Fruit fly (Drosophila melanogaster) whole organism, embryonic: ENCODE results near the gene Tnpo.

Experiments used
- Ada2b ChIP-seq: fragments of 200-800 bp; sonication (Bioruptor generic); IDR thresholded peaks from 2 replicates; pipeline ENCODE4 v1.3.6; 2022; ENCODE audit warnings: missing biosample characterization, missing genetic modification characterization
- Aef1 ChIP-seq: fragments of 200-800 bp; sonication (Bioruptor generic); IDR thresholded peaks from 3 replicates; pipeline ENCODE4 v1.3.6; 2022; ENCODE audit warnings: missing biosample characterization, missing genetic modification characterization
- CG10462 ChIP-seq: fragments of 200-800 bp; sonication (Bioruptor generic); optimal IDR thresholded peaks from 2 replicates; lab custom pipeline; 2016; ENCODE audit warnings: missing biosample characterization, missing genetic modification characterization
- CG12155 ChIP-seq: fragments of 200-800 bp; sonication (Bioruptor generic); optimal IDR thresholded peaks from 3 replicates; lab custom pipeline; 2016; ENCODE audit warnings: missing biosample characterization, missing genetic modification characterization
- CG1832 ChIP-seq: fragments of 200-800 bp; sonication (Bioruptor generic); optimal IDR thresholded peaks from 2 replicates; lab custom pipeline; 2017; ENCODE audit warnings: missing biosample characterization, mild to moderate bottlenecking, missing genetic modification characterization, inconsistent platforms
- CG18599 ChIP-seq: fragments of 200-800 bp; sonication (Bioruptor generic); optimal IDR thresholded peaks from 3 replicates; lab custom pipeline; 2017; ENCODE audit warnings: missing biosample characterization, missing genetic modification characterization, mild to moderate bottlenecking, moderate library complexity, missing genetic modification reagents
- CG2120 ChIP-seq: fragments of 200-800 bp; sonication (Bioruptor generic); optimal IDR thresholded peaks from 3 replicates; lab custom pipeline; 2016; ENCODE audit warnings: missing biosample characterization, missing genetic modification characterization
- CG2202 ChIP-seq: fragments of 200-800 bp; sonication (Bioruptor generic); optimal IDR thresholded peaks from 2 replicates; lab custom pipeline; 2018; ENCODE audit warnings: missing biosample characterization, mild to moderate bottlenecking, missing genetic modification characterization
- CG30020 ChIP-seq: fragments of 200-800 bp; optimal IDR thresholded peaks from 2 replicates; lab custom pipeline; 2019; ENCODE audit warnings: missing biosample characterization, mild to moderate bottlenecking, missing genetic modification characterization, moderate library complexity
- CG31441 ChIP-seq: fragments of 200-800 bp; sonication (Bioruptor generic); IDR thresholded peaks from 2 replicates; pipeline ENCODE4 v1.3.6; 2022; ENCODE audit warnings: missing biosample characterization, missing genetic modification characterization
- CG4424 ChIP-seq: fragments of 200-800 bp; sonication (Bioruptor generic); optimal IDR thresholded peaks from 3 replicates; lab custom pipeline; 2016; ENCODE audit warnings: missing biosample characterization, missing genetic modification characterization
- CG4730 ChIP-seq: fragments of 200-800 bp; sonication (Bioruptor generic); IDR thresholded peaks from 2 replicates; pipeline ENCODE4 v1.3.6; 2022; ENCODE audit warnings: missing biosample characterization, missing genetic modification characterization
- CG4820 ChIP-seq: fragments of 200-800 bp; sonication (Bioruptor generic); optimal IDR thresholded peaks from 3 replicates; lab custom pipeline; 2016; ENCODE audit warnings: missing biosample characterization, missing genetic modification characterization
- CG6689 ChIP-seq: fragments of 200-800 bp; sonication (Bioruptor generic); IDR thresholded peaks from 2 replicates; pipeline ENCODE4 v1.3.6; 2022; ENCODE audit warnings: missing biosample characterization, missing genetic modification characterization
- CG6813 ChIP-seq: fragments of 200-800 bp; sonication (Bioruptor generic); optimal IDR thresholded peaks from 2 replicates; lab custom pipeline; 2017; ENCODE audit warnings: missing biosample characterization, missing genetic modification characterization, mild to moderate bottlenecking, moderate library complexity, missing genetic modification reagents
- CG7271 ChIP-seq: fragments of 200-800 bp; sonication (Bioruptor generic); optimal IDR thresholded peaks from 2 replicates; lab custom pipeline; 2018; ENCODE audit warnings: missing biosample characterization, mild to moderate bottlenecking, missing genetic modification characterization, moderate library complexity
- CG7745 ChIP-seq: fragments of 200-800 bp; sonication (Bioruptor generic); optimal IDR thresholded peaks from 2 replicates; lab custom pipeline; 2018; ENCODE audit warnings: missing biosample characterization, mild to moderate bottlenecking, missing genetic modification characterization, moderate library complexity
- CG9727 ChIP-seq: fragments of 200-800 bp; sonication (Bioruptor generic); optimal IDR thresholded peaks from 3 replicates; lab custom pipeline; 2017; ENCODE audit warnings: missing biosample characterization, mild to moderate bottlenecking, missing genetic modification characterization
- Dfd ChIP-seq, 2 experiments: fragments of >200 bp; optimal IDR thresholded peaks; 2 replicates each; lab custom pipeline; 2017; ENCODE audit warnings: missing biosample characterization in 2 of 2, missing genetic modification characterization in 2 of 2
- Fer2 ChIP-seq: fragments of 200-800 bp; sonication (Bioruptor generic); optimal IDR thresholded peaks from 2 replicates; lab custom pipeline; 2018; ENCODE audit warnings: missing biosample characterization, mild to moderate bottlenecking, missing genetic modification characterization, moderate library complexity
- HLH54F ChIP-seq: fragments of 200-800 bp; sonication (Bioruptor generic); optimal IDR thresholded peaks from 3 replicates; lab custom pipeline; 2016; ENCODE audit warnings: missing biosample characterization, missing genetic modification characterization
- Hmr ChIP-seq: fragments of 200-800 bp; sonication (Bioruptor generic); optimal IDR thresholded peaks from 3 replicates; lab custom pipeline; 2017; ENCODE audit warnings: mild to moderate bottlenecking, missing biosample characterization, missing genetic modification reagents, missing genetic modification characterization
- Hmx ChIP-seq: fragments of 200-800 bp; sonication (Bioruptor generic); optimal IDR thresholded peaks from 2 replicates; lab custom pipeline; 2016; ENCODE audit warnings: missing biosample characterization, missing genetic modification characterization
- Hr78 ChIP-seq, 2 experiments: fragments of 200-800 bp in 1 of 2; fragments of >200 bp in 1 of 2; sonication (Bioruptor generic) in 1 of 2; optimal IDR thresholded peaks; 2 replicates each; lab custom pipeline; 2017 to 2019; ENCODE audit warnings: missing biosample characterization in 2 of 2, missing genetic modification characterization in 2 of 2, mild to moderate bottlenecking in 1 of 2, moderate library complexity in 1 of 2
- Lpt ChIP-seq: fragments of >200 bp; optimal IDR thresholded peaks from 2 replicates; lab custom pipeline; 2018; ENCODE audit warnings: missing biosample characterization, missing genetic modification characterization
- NC2β ChIP-seq: fragments of 200-800 bp; sonication (Bioruptor generic); optimal IDR thresholded peaks from 2 replicates; lab custom pipeline; 2016; ENCODE audit warnings: missing biosample characterization, missing genetic modification characterization
- TFAM ChIP-seq: fragments of 200-800 bp; sonication (Bioruptor generic); optimal IDR thresholded peaks from 2 replicates; lab custom pipeline; 2017; ENCODE audit warnings: missing biosample characterization, missing genetic modification characterization, inconsistent platforms
- ap ChIP-seq: fragments of 200-800 bp; sonication (Bioruptor generic); IDR thresholded peaks from 2 replicates; pipeline ENCODE4 v1.3.6; 2022; ENCODE audit warnings: missing biosample characterization, missing genetic modification characterization
- bowl ChIP-seq: fragments of 200-800 bp; sonication (Bioruptor generic); IDR thresholded peaks from 2 replicates; pipeline ENCODE4 v1.3.6; 2022; ENCODE audit warnings: missing biosample characterization, missing genetic modification characterization
- caup ChIP-seq: fragments of 200-800 bp; sonication (Bioruptor generic); optimal IDR thresholded peaks from 3 replicates; lab custom pipeline; 2017; ENCODE audit warnings: missing biosample characterization, mild to moderate bottlenecking, missing genetic modification characterization, moderate library complexity; ENCODE audit not compliant: severe bottlenecking
- chinmo ChIP-seq: fragments of 200-800 bp; sonication (Bioruptor generic); IDR thresholded peaks from 4 replicates; pipeline ENCODE4 v1.3.6; 2022; ENCODE audit warnings: missing biosample characterization, missing genetic modification characterization; ENCODE audit not compliant: partially characterized antibody
- chn ChIP-seq: fragments of 200-800 bp; sonication (Bioruptor generic); optimal IDR thresholded peaks from 2 replicates; lab custom pipeline; 2016; ENCODE audit warnings: missing biosample characterization, missing genetic modification characterization
- emc ChIP-seq: fragments of 200-800 bp; sonication (Bioruptor generic); optimal IDR thresholded peaks from 2 replicates; lab custom pipeline; 2016; ENCODE audit warnings: missing biosample characterization, missing genetic modification characterization
- hb ChIP-seq: fragments of 200-800 bp; sonication (Bioruptor generic); IDR thresholded peaks from 3 replicates; pipeline ENCODE4 v1.3.6; 2022; ENCODE audit warnings: missing biosample characterization, missing genetic modification characterization; ENCODE audit not compliant: partially characterized antibody
- hkb ChIP-seq, 2 experiments: fragments of 200-800 bp in 1 of 2; fragments of >200 bp in 1 of 2; sonication (Bioruptor generic) in 1 of 2; IDR thresholded peaks in 1 of 2; optimal IDR thresholded peaks in 1 of 2; 2 replicates each; pipeline versions ENCODE4 v1.3.6 to Lab custom; 2017 to 2022; ENCODE audit warnings: missing biosample characterization in 1 of 2, missing genetic modification characterization in 1 of 2
- lab ChIP-seq: fragments of 200-800 bp; sonication (Bioruptor generic); optimal IDR thresholded peaks from 3 replicates; lab custom pipeline; 2017; ENCODE audit warnings: missing biosample characterization, missing genetic modification characterization, mild to moderate bottlenecking, moderate library complexity, missing genetic modification reagents
- odd ChIP-seq: fragments of 200-800 bp; sonication (Bioruptor generic); optimal IDR thresholded peaks from 2 replicates; lab custom pipeline; 2017; ENCODE audit warnings: missing biosample characterization, mild to moderate bottlenecking, missing genetic modification characterization
- otp ChIP-seq: fragments of 200-800 bp; sonication (Bioruptor generic); IDR thresholded peaks from 3 replicates; pipeline ENCODE4, ENCODE4 v1.3.6; 2022; ENCODE audit warnings: missing biosample characterization, missing genetic modification characterization
- pho ChIP-seq: fragments of 200-800 bp; sonication (Bioruptor generic); optimal IDR thresholded peaks from 2 replicates; lab custom pipeline; 2016; ENCODE audit warnings: missing biosample characterization, missing genetic modification characterization
- pum ChIP-seq: fragments of 200-800 bp; sonication (Bioruptor generic); optimal IDR thresholded peaks from 2 replicates; lab custom pipeline; 2016; ENCODE audit warnings: missing biosample characterization, missing genetic modification characterization
- ranshi ChIP-seq: fragments of 200-800 bp; sonication (Bioruptor generic); IDR thresholded peaks from 2 replicates; pipeline ENCODE4 v1.3.6; 2022; ENCODE audit warnings: missing biosample characterization, missing genetic modification characterization
- run ChIP-seq: fragments of 200-800 bp; sonication (Bioruptor generic); optimal IDR thresholded peaks from 3 replicates; lab custom pipeline; 2018; ENCODE audit warnings: missing biosample characterization, mild to moderate bottlenecking, missing genetic modification characterization
- scrt ChIP-seq: fragments of 200-800 bp; sonication (Bioruptor generic); optimal IDR thresholded peaks from 2 replicates; lab custom pipeline; 2018; ENCODE audit warnings: missing biosample characterization, mild to moderate bottlenecking, missing genetic modification characterization, moderate library complexity
- tap ChIP-seq: fragments of 200-800 bp; optimal IDR thresholded peaks from 3 replicates; lab custom pipeline; 2019; ENCODE audit warnings: missing biosample characterization, mild to moderate bottlenecking, missing genetic modification characterization, moderate library complexity
- toy ChIP-seq: fragments of 200-800 bp; sonication (Bioruptor generic); IDR thresholded peaks from 2 replicates; pipeline ENCODE4 v1.3.6; 2022; ENCODE audit warnings: missing biosample characterization, missing genetic modification characterization
- z ChIP-seq: fragments of 200-800 bp; sonication (Bioruptor generic); IDR thresholded peaks from 3 replicates; pipeline ENCODE4 v1.3.6; 2022; ENCODE audit warnings: missing biosample characterization, missing genetic modification characterization
- zen ChIP-seq: fragments of 200-800 bp; sonication (Bioruptor generic); optimal IDR thresholded peaks from 3 replicates; lab custom pipeline; 2018; ENCODE audit warnings: missing biosample characterization, mild to moderate bottlenecking, missing genetic modification characterization, moderate library complexity
- zen2 ChIP-seq: fragments of 200-800 bp; sonication (Bioruptor generic); IDR thresholded peaks from 3 replicates; pipeline ENCODE4 v1.3.6; 2022; ENCODE audit warnings: missing biosample characterization, missing genetic modification characterization; ENCODE audit not compliant: partially characterized antibody
- zf30C ChIP-seq: fragments of 200-800 bp; sonication (Bioruptor generic); optimal IDR thresholded peaks from 3 replicates; lab custom pipeline; 2018; ENCODE audit warnings: missing biosample characterization, mild to moderate bottlenecking, missing genetic modification characterization

Tnpo gene

dm6 chr3L:6215976-6216786, 22.9 kb downstream of the Tnpo start (continued):
- TF ChIP-seq toy (GFP tag; lab: Robert Waterston, UW) (no peak), zf30C (GFP tag; lab: Kevin White, UChicago) (peak; percentile 26), ranshi (GFP tag; lab: Robert Waterston, UW) (no peak), zen (tag; lab: Kevin White, UChicago) (peak; percentile 58), CG10462 (GFP tag; lab: Kevin White, UChicago) (no peak), CG6813 (GFP tag; lab: Kevin White, UChicago) (peak; percentile 80), CG4820 (GFP tag; lab: Kevin White, UChicago) (no peak), CG9727 (GFP tag; lab: Kevin White, UChicago) (peak; percentile 58), CG12155 (GFP tag; lab: Kevin White, UChicago) (no peak), chn (no peak), CG7745 (tag; lab: Kevin White, UChicago) (no peak), CG4730 (no peak), z (GFP tag; lab: Robert Waterston, UW) (no peak), CG1832 (GFP tag; lab: Kevin White, UChicago) (no peak), Aef1 (GFP tag; lab: Robert Waterston, UW) (no peak), scrt (no peak), caup (GFP tag; lab: Kevin White, UChicago) (peak; percentile 61), NC2β (GFP tag; lab: Kevin White, UChicago) (no peak), Hmr (no peak), ap (GFP tag; lab: Robert Waterston, UW) (no peak), otp (GFP tag; lab: Robert Waterston, UW) (0 out of 3 replicates have a peak, but pooled peaks have one; percentile 31), pho (GFP tag; lab: Kevin White, UChicago) (no peak), Lpt (GFP tag; lab: Kevin White, UChicago) (no peak), bowl (GFP tag; lab: Robert Waterston, UW) (no peak), hkb (optimal IDR thresholded peaks at IDR 0.05; lab: Kevin White, UChicago) (no peak), hkb (GFP tag; IDR thresholded peaks at IDR 0.05; lab: Robert Waterston, UW) (no peak; the same call in 1 of the 2 replicates), Hmx (no peak), CG18599 (no peak), HLH54F (GFP tag; lab: Kevin White, UChicago) (no peak), run (tag; lab: Kevin White, UChicago) (peak; percentile 46), odd (GFP tag; lab: Kevin White, UChicago) (no peak), lab (GFP tag; lab: Kevin White, UChicago) (no peak), CG7271 (no peak), pum (GFP tag; lab: Kevin White, UChicago) (no peak), chinmo (0 out of 4 replicates have a peak, but pooled peaks have one; percentile 59), TFAM (peak; percentile 16), tap (tag; lab: Kevin White, UChicago) (no peak), CG4424 (no peak), Dfd (GFP tag; optimal IDR thresholded peaks at IDR 0.05; lab: Kevin White, UChicago) (no peak), zen2 (GFP tag; lab: Robert Waterston, UW) (no peak), CG2202 (tag; lab: Kevin White, UChicago) (peak; percentile 18), CG31441 (GFP tag; lab: Robert Waterston, UW) (no peak), Hr78 (GFP tag; optimal IDR thresholded peaks at IDR 0.05; lab: Kevin White, UChicago) (no peak), CG30020 (tag; lab: Kevin White, UChicago) (no peak), CG6689 (GFP tag; lab: Robert Waterston, UW) (no peak), Fer2 (no peak), emc (no peak), Ada2b (GFP tag; lab: Robert Waterston, UW) (no peak), hb (no peak), CG2120 (GFP tag; lab: Kevin White, UChicago) (no peak)
